Worm (Caenorhabditis elegans): ENCODE data around the gene zfp-1.

- TF ChIP-seq ces-1 (GFP tag; optimal IDR thresholded peaks at IDR 0.05) (no peak), lin-13 (GFP tag; optimal IDR thresholded peaks at IDR 0.05) (no peak), pag-3 (tag; optimal IDR thresholded peaks at IDR 0.05; ENCODE audit: borderline replicate concordance, insufficient read depth) (no peak), fkh-10 (GFP tag; optimal IDR thresholded peaks at IDR 0.05) (no peak), lin-39 (tag; optimal IDR thresholded peaks at IDR 0.05) (no peak), nhr-76 (tag; optimal IDR thresholded peaks at IDR 0.05) (no peak), skn-1 (tag; optimal IDR thresholded peaks at IDR 0.05) (no peak), unc-98 (GFP tag; IDR thresholded peaks at IDR 0.05) (no peak)
These were observed 15.4 kb upstream of the zfp-1 start, which contains the start of gene snap-29 for ce11 chrIII:8775953-8776352.
